1 fruit fly cellular context compared by ENCODE assay signal in genomic region chr2L:9166399-9166980, dm6.
TF ChIP-seq lines count a peak whose summit lies in the region.

Gene CG9586 (minus strand): TSS chr2L:9166514.
Gene tai (plus strand): TSS chr2L:9166778.

TF ChIP-seq in whole organism, embryonic, 481 proteins besides CTCF, POLR2A, EP300 and RAD21 (continued from another document and continues in another):
- TF ChIP-seq ara (GFP tag; IDR thresholded peaks at IDR 0.05; lab: Robert Waterston, UW) (peak; percentile 70; the same call in 1 of the 2 replicates), CG9609 (GFP tag; optimal IDR thresholded peaks at IDR 0.05; lab: Kevin White, UChicago) (no peak), crol (GFP tag; IDR thresholded peaks at IDR 0.05; lab: Robert Waterston, UW) (no peak), nmo (GFP tag; optimal IDR thresholded peaks at IDR 0.05; lab: Kevin White, UChicago) (peak; percentile 88), CG6654 (GFP tag; optimal IDR thresholded peaks at IDR 0.05; lab: Kevin White, UChicago) (peak; percentile 45), Ets97D (GFP tag; optimal IDR thresholded peaks at IDR 0.05; lab: Kevin White, UChicago) (peak; percentile 61), Dek (tag; optimal IDR thresholded peaks at IDR 0.05; lab: Kevin White, UChicago) (peak; percentile 77), Dp (GFP tag; optimal IDR thresholded peaks at IDR 0.05; lab: Kevin White, UChicago) (peak; percentile 38), tgo (GFP tag; IDR thresholded peaks at IDR 0.05; lab: Robert Waterston, UW) (peak; percentile 86), dmrt99B (tag; optimal IDR thresholded peaks at IDR 0.05; lab: Kevin White, UChicago) (peak; percentile 74), gem (tag; optimal IDR thresholded peaks at IDR 0.05; lab: Kevin White, UChicago) (peak; percentile 93), CG15479 (GFP tag; optimal IDR thresholded peaks at IDR 0.05; lab: Kevin White, UChicago) (no peak), Dad (GFP tag; optimal IDR thresholded peaks at IDR 0.05; lab: Kevin White, UChicago) (peak; percentile 6), CG12942 (GFP tag; optimal IDR thresholded peaks at IDR 0.05; lab: Kevin White, UChicago) (peak; percentile 86), zen (tag; optimal IDR thresholded peaks at IDR 0.05; lab: Kevin White, UChicago) (peak; percentile 86), sima (GFP tag; optimal IDR thresholded peaks at IDR 0.05; lab: Kevin White, UChicago) (no peak), fru (optimal IDR thresholded peaks at IDR 0.05; lab: Kevin White, UChicago) (no peak), HLH54F (GFP tag; optimal IDR thresholded peaks at IDR 0.05; lab: Kevin White, UChicago) (no peak), disco-r (GFP tag; optimal IDR thresholded peaks at IDR 0.05; lab: Kevin White, UChicago) (no peak), CG12071 (GFP tag; optimal IDR thresholded peaks at IDR 0.05; lab: Kevin White, UChicago) (no peak), CG31224 (GFP tag; IDR thresholded peaks at IDR 0.05; lab: Robert Waterston, UW) (peak; percentile 57), lov (optimal IDR thresholded peaks at IDR 0.05; lab: Kevin White, UChicago) (no peak), lov (GFP tag; IDR thresholded peaks at IDR 0.05; lab: Robert Waterston, UW) (peak; percentile 83; the same call in 1 of the 3 replicates), CHES-1-like (GFP tag; optimal IDR thresholded peaks at IDR 0.05; lab: Kevin White, UChicago) (peak; percentile 14), sim (GFP tag; IDR thresholded peaks at IDR 0.05; lab: Robert Waterston, UW) (0 out of 2 replicates have a peak, but pooled peaks have one; percentile 35), HLHmδ (GFP tag; optimal IDR thresholded peaks at IDR 0.05; lab: Kevin White, UChicago) (no peak), cwo (GFP tag; optimal IDR thresholded peaks at IDR 0.05; lab: Kevin White, UChicago) (peak; percentile 71), Trl (optimal IDR thresholded peaks at IDR 0.05; lab: Kevin White, UChicago) (no peak), Trl (GFP tag; optimal IDR thresholded peaks at IDR 0.05; lab: Kevin White, UChicago) (peak; percentile 52), nom (GFP tag; optimal IDR thresholded peaks at IDR 0.05; lab: Kevin White, UChicago) (peak; percentile 15), dpn (GFP tag; optimal IDR thresholded peaks at IDR 0.05; lab: Kevin White, UChicago) (peak; percentile 51 to 91), CG32772 (GFP tag; IDR thresholded peaks at IDR 0.05; lab: Robert Waterston, UW) (no peak; the same call in 1 of the 2 replicates), CG34224 (GFP tag; IDR thresholded peaks at IDR 0.05; lab: Robert Waterston, UW; ENCODE audit: partially characterized antibody) (peak; percentile 50; the same call in 2 of the 3 replicates), pnt (GFP tag; optimal IDR thresholded peaks at IDR 0.05; lab: Kevin White, UChicago) (no peak), aop (GFP tag; IDR thresholded peaks at IDR 0.05; lab: Robert Waterston, UW) (no peak), sisA (GFP tag; IDR thresholded peaks at IDR 0.05; lab: Robert Waterston, UW) (peak; percentile 73; the same call in 1 of the 2 replicates), crc (GFP tag; optimal IDR thresholded peaks at IDR 0.05; lab: Kevin White, UChicago) (no peak), CG8765 (GFP tag; IDR thresholded peaks at IDR 0.05; lab: Robert Waterston, UW) (peak; percentile 69), CG34422 (GFP tag; IDR thresholded peaks at IDR 0.05; lab: Robert Waterston, UW) (peak; percentile 88), CG14050 (GFP tag; IDR thresholded peaks at IDR 0.05; lab: Robert Waterston, UW) (peak; percentile 73), fd102C (GFP tag; optimal IDR thresholded peaks at IDR 0.05; lab: Kevin White, UChicago) (no peak), CG4424 (GFP tag; optimal IDR thresholded peaks at IDR 0.05; lab: Kevin White, UChicago) (peak; percentile 88), Pdp1 (GFP tag; optimal IDR thresholded peaks at IDR 0.05; lab: Kevin White, UChicago) (peak; percentile 4 to 53), CG3407 (GFP tag; optimal IDR thresholded peaks at IDR 0.05; lab: Kevin White, UChicago) (peak; percentile 77), CG8478 (optimal IDR thresholded peaks at IDR 0.05; lab: Kevin White, UChicago) (no peak), H2.0 (GFP tag; IDR thresholded peaks at IDR 0.05; lab: Robert Waterston, UW) (peak; percentile 77), croc (GFP tag; conservative IDR thresholded peaks at IDR 0.05; lab: Robert Waterston, UW) (peak; percentile 69), CG17612 (GFP tag; IDR thresholded peaks at IDR 0.05; lab: Robert Waterston, UW) (no peak), her (GFP tag; optimal IDR thresholded peaks at IDR 0.05; lab: Kevin White, UChicago) (peak; percentile 7), cg (GFP tag; optimal IDR thresholded peaks at IDR 0.05; lab: Kevin White, UChicago) (no peak), exex (tag; optimal IDR thresholded peaks at IDR 0.05; lab: Kevin White, UChicago) (peak; percentile 35), bab2 (GFP tag; optimal IDR thresholded peaks at IDR 0.05; lab: Kevin White, UChicago) (peak; percentile 45), Antp (GFP tag; optimal IDR thresholded peaks at IDR 0.05; lab: Kevin White, UChicago) (peak; percentile 49), CG17829 (tag; optimal IDR thresholded peaks at IDR 0.05; lab: Kevin White, UChicago) (peak; percentile 93), Doc3 (GFP tag; IDR thresholded peaks at IDR 0.05; lab: Robert Waterston, UW; ENCODE audit: partially characterized antibody) (peak; percentile 47; the same call in 1 of the 3 replicates), pita (GFP tag; optimal IDR thresholded peaks at IDR 0.05; lab: Kevin White, UChicago) (no peak), ato (GFP tag; IDR thresholded peaks at IDR 0.05; lab: Robert Waterston, UW; ENCODE audit: partially characterized antibody) (no peak), corto (GFP tag; optimal IDR thresholded peaks at IDR 0.05; lab: Kevin White, UChicago) (peak; percentile 77), shn (GFP tag; optimal IDR thresholded peaks at IDR 0.05; lab: Kevin White, UChicago) (no peak), al (GFP tag; IDR thresholded peaks at IDR 0.05; lab: Robert Waterston, UW) (peak; percentile 63; the same call in 1 of the 2 replicates), unc-4 (GFP tag; IDR thresholded peaks at IDR 0.05; lab: Robert Waterston, UW; ENCODE audit: partially characterized antibody) (0 out of 2 replicates have a peak, but pooled peaks have one; percentile 46), gce (GFP tag; IDR thresholded peaks at IDR 0.05; lab: Robert Waterston, UW) (no peak), NC2α (GFP tag; optimal IDR thresholded peaks at IDR 0.05; lab: Kevin White, UChicago) (no peak), gsb (GFP tag; IDR thresholded peaks at IDR 0.05; lab: Robert Waterston, UW) (peak; percentile 43; the same call in 1 of the 2 replicates), CG16815 (GFP tag; optimal IDR thresholded peaks at IDR 0.05; lab: Kevin White, UChicago) (peak; percentile 60), ab (GFP tag; optimal IDR thresholded peaks at IDR 0.05; lab: Kevin White, UChicago) (peak; percentile 21), tap (tag; optimal IDR thresholded peaks at IDR 0.05; lab: Kevin White, UChicago) (peak; percentile 83), B-H2 (GFP tag; optimal IDR thresholded peaks at IDR 0.05; lab: Kevin White, UChicago) (peak; percentile 85), CG11723 (GFP tag; optimal IDR thresholded peaks at IDR 0.05; lab: Kevin White, UChicago) (peak; percentile 46), CG13624 (GFP tag; optimal IDR thresholded peaks at IDR 0.05; lab: Kevin White, UChicago) (peak; percentile 48), CG4617 (GFP tag; optimal IDR thresholded peaks at IDR 0.05; lab: Kevin White, UChicago; ENCODE audit: borderline replicate concordance) (peak; percentile 82), CG1233 (GFP tag; optimal IDR thresholded peaks at IDR 0.05; lab: Kevin White, UChicago) (peak; percentile 70), CG33213 (GFP tag; optimal IDR thresholded peaks at IDR 0.05; lab: Kevin White, UChicago) (peak; percentile 20), CG17802 (tag; optimal IDR thresholded peaks at IDR 0.05; lab: Kevin White, UChicago) (peak; percentile 44), scrt (GFP tag; optimal IDR thresholded peaks at IDR 0.05; lab: Kevin White, UChicago) (peak; percentile 87), CG7786 (GFP tag; optimal IDR thresholded peaks at IDR 0.05; lab: Kevin White, UChicago) (peak; percentile 19), CG8359 (GFP tag; optimal IDR thresholded peaks at IDR 0.05; lab: Kevin White, UChicago; ENCODE audit: borderline replicate concordance) (peak; percentile 55), CG34376 (GFP tag; optimal IDR thresholded peaks at IDR 0.05; lab: Kevin White, UChicago) (peak; percentile 38), bbx (GFP tag; IDR thresholded peaks at IDR 0.05; lab: Robert Waterston, UW; ENCODE audit: partially characterized antibody) (peak; percentile 45; the same call in 1 of the 2 replicates), onecut (GFP tag; IDR thresholded peaks at IDR 0.05; lab: Robert Waterston, UW) (no peak), dm (GFP tag; optimal IDR thresholded peaks at IDR 0.05; lab: Kevin White, UChicago) (peak; percentile 1), pzg (GFP tag; optimal IDR thresholded peaks at IDR 0.05; lab: Kevin White, UChicago) (peak; percentile 75), Meics (GFP tag; optimal IDR thresholded peaks at IDR 0.05; lab: Kevin White, UChicago) (peak; percentile 77), CG10979 (tag; optimal IDR thresholded peaks at IDR 0.05; lab: Kevin White, UChicago) (peak; percentile 86), zen2 (GFP tag; IDR thresholded peaks at IDR 0.05; lab: Robert Waterston, UW; ENCODE audit: partially characterized antibody) (peak; percentile 67; the same call in 2 of the 3 replicates), gsb-n (tag; optimal IDR thresholded peaks at IDR 0.05; lab: Kevin White, UChicago) (peak; percentile 87), CG3847 (GFP tag; IDR thresholded peaks at IDR 0.05; lab: Robert Waterston, UW) (peak; percentile 96), pan (optimal IDR thresholded peaks at IDR 0.05; lab: Kevin White, UChicago) (no peak), pan (GFP tag; optimal IDR thresholded peaks at IDR 0.05 in 1 of 2, IDR thresholded peaks at IDR 0.05 in 1 of 2) (peak in 1 of 2 experiments; percentile 88), ham (GFP tag; IDR thresholded peaks at IDR 0.05; lab: Robert Waterston, UW) (no peak), tll (GFP tag; optimal IDR thresholded peaks at IDR 0.05; lab: Kevin White, UChicago) (peak in 1 of 2 experiments; percentile 66), ems (GFP tag; optimal IDR thresholded peaks at IDR 0.05; lab: Kevin White, UChicago) (peak; percentile 66), Hand (GFP tag; optimal IDR thresholded peaks at IDR 0.05; lab: Kevin White, UChicago) (peak; percentile 56), CG2678 (tag; optimal IDR thresholded peaks at IDR 0.05; lab: Kevin White, UChicago) (peak; percentile 84), CG32532 (GFP tag; IDR thresholded peaks at IDR 0.05; lab: Robert Waterston, UW) (peak; percentile 83), twi (tag; optimal IDR thresholded peaks at IDR 0.05; lab: Kevin White, UChicago) (peak; percentile 79), CG15514 (GFP tag; optimal IDR thresholded peaks at IDR 0.05; lab: Kevin White, UChicago) (peak; percentile 87), Bteb2 (GFP tag; optimal IDR thresholded peaks at IDR 0.05; lab: Kevin White, UChicago) (no peak), Ravus (GFP tag; IDR thresholded peaks at IDR 0.05; lab: Robert Waterston, UW) (no peak), CG15073 (GFP tag; optimal IDR thresholded peaks at IDR 0.05; lab: Kevin White, UChicago) (peak; percentile 54), phol (tag; optimal IDR thresholded peaks at IDR 0.05; lab: Kevin White, UChicago) (peak; percentile 89), bowl (GFP tag; IDR thresholded peaks at IDR 0.05; lab: Robert Waterston, UW) (peak; percentile 73; the same call in 1 of the 2 replicates), Max (GFP tag; optimal IDR thresholded peaks at IDR 0.05; lab: Kevin White, UChicago) (peak; percentile 87), Fer1 (GFP tag; optimal IDR thresholded peaks at IDR 0.05; lab: Kevin White, UChicago) (peak; percentile 89), Hey (tag; optimal IDR thresholded peaks at IDR 0.05; lab: Kevin White, UChicago) (peak; percentile 24), CG9817 (tag; optimal IDR thresholded peaks at IDR 0.05; lab: Kevin White, UChicago) (peak; percentile 81), Spps (tag; optimal IDR thresholded peaks at IDR 0.05; lab: Kevin White, UChicago) (peak; percentile 79), Kr (GFP tag; optimal IDR thresholded peaks at IDR 0.05; lab: Kevin White, UChicago) (peak; percentile 27), CG15269 (tag; optimal IDR thresholded peaks at IDR 0.05; lab: Kevin White, UChicago) (peak; percentile 83), CG10565 (GFP tag; optimal IDR thresholded peaks at IDR 0.05; lab: Kevin White, UChicago) (no peak), CG3726 (GFP tag; IDR thresholded peaks at IDR 0.05; lab: Robert Waterston, UW) (no peak), dmrt11E (tag; optimal IDR thresholded peaks at IDR 0.05; lab: Kevin White, UChicago) (peak; percentile 88), CG10654 (GFP tag; optimal IDR thresholded peaks at IDR 0.05; lab: Kevin White, UChicago) (peak; percentile 79), CG6272 (GFP tag; IDR thresholded peaks at IDR 0.05; lab: Robert Waterston, UW) (peak; percentile 73; the same call in 1 of the 2 replicates), CG2875 (GFP tag; optimal IDR thresholded peaks at IDR 0.05; lab: Kevin White, UChicago) (peak; percentile 44), Sry-β (GFP tag; optimal IDR thresholded peaks at IDR 0.05; lab: Kevin White, UChicago) (peak; percentile 39), h (optimal IDR thresholded peaks at IDR 0.05; lab: Kevin White, UChicago) (no peak), tio (GFP tag; optimal IDR thresholded peaks at IDR 0.05; lab: Kevin White, UChicago) (peak; percentile 65), CG1832 (GFP tag; optimal IDR thresholded peaks at IDR 0.05; lab: Kevin White, UChicago) (no peak), CG7745 (tag; optimal IDR thresholded peaks at IDR 0.05; lab: Kevin White, UChicago) (no peak), ranshi (GFP tag; IDR thresholded peaks at IDR 0.05; lab: Robert Waterston, UW) (peak; percentile 51; the same call in 1 of the 2 replicates), z (GFP tag; IDR thresholded peaks at IDR 0.05; lab: Robert Waterston, UW) (no peak), CG13894 (tag; optimal IDR thresholded peaks at IDR 0.05; lab: Kevin White, UChicago) (peak; percentile 79), CG6813 (GFP tag; optimal IDR thresholded peaks at IDR 0.05; lab: Kevin White, UChicago) (peak; percentile 74), lmd (GFP tag; IDR thresholded peaks at IDR 0.05; lab: Robert Waterston, UW) (peak; percentile 68), CG2202 (tag; optimal IDR thresholded peaks at IDR 0.05; lab: Kevin White, UChicago) (peak; percentile 78), Hmx (GFP tag; optimal IDR thresholded peaks at IDR 0.05; lab: Kevin White, UChicago) (peak; percentile 33), CG6254 (GFP tag; optimal IDR thresholded peaks at IDR 0.05; lab: Kevin White, UChicago) (peak; percentile 66), tin (GFP tag; optimal IDR thresholded peaks at IDR 0.05; lab: Kevin White, UChicago) (peak; percentile 85)
